Worm (Caenorhabditis elegans): ENCODE data around the gene ceh-41.

ceh-41 gene

ce11 chrX:1848575-1848974, at the start of gene ceh-41:
Gene ceh-41 (minus strand): TSS chrX:1848675.
- TF ChIP-seq him-1 (tag; optimal IDR thresholded peaks at IDR 0.05) (no peak), W03F9.2 (tag; optimal IDR thresholded peaks at IDR 0.05) (no peak), dao-5 (tag; optimal IDR thresholded peaks at IDR 0.05) (no peak)

DNA sequence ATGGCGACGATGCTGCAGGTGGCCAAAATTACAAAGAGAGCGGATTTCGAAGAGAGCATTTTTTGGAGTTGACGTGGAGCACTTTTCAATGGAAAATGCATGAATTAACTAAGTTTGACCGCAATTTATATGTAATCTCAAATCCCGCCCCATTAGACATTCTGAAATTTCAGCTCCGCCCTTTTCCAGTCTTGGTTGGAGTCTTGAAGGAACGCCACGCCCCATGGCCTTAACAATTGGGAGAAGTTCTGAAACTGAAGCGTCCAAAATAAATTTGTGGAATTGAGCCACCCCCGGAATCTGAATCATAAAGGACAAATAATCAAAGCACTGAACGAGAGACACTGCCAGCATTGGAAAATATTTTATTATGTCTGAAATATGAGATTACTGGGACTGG, 48.8 kb upstream of the ceh-41 start, which contains the start of gene B0294.1:
B0294.1 (minus strand) TSS at position 101 of the 400 bp plus-strand sequence.
- no peak for TF ChIP-seq him-1 (tag; optimal IDR thresholded peaks at IDR 0.05)
- TF ChIP-seq dao-5 (tag; optimal IDR thresholded peaks at IDR 0.05), result no peak
- no peak for TF ChIP-seq W03F9.2 (tag; optimal IDR thresholded peaks at IDR 0.05)

DNA sequence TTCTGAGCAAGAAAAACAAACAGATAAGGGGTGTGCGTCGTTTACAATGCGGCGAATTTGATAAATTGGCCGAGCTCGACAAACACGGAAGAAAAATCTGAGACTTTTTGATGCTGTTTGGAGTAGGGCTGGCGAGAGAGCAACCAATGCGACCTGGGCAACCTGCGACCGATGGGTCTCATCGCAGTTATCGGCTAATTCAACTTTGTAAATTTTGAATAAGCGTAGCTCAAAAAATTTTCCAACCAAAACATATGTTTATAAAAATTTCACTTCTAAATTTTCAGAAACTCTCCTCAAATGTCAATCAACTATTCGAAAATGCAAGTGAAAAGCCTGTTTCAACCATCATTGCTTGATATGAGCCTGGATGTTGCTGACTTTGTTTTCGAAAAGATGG, 43.4 kb upstream of the ceh-41 start, which contains the start of gene B0294.3:
B0294.3 (plus strand) TSS at position 301 of the 400 bp plus-strand sequence.
- TF ChIP-seq W03F9.2 (tag; optimal IDR thresholded peaks at IDR 0.05) (no peak), him-1 (tag; optimal IDR thresholded peaks at IDR 0.05) (no peak), dao-5 (tag; optimal IDR thresholded peaks at IDR 0.05) (no peak)

DNA sequence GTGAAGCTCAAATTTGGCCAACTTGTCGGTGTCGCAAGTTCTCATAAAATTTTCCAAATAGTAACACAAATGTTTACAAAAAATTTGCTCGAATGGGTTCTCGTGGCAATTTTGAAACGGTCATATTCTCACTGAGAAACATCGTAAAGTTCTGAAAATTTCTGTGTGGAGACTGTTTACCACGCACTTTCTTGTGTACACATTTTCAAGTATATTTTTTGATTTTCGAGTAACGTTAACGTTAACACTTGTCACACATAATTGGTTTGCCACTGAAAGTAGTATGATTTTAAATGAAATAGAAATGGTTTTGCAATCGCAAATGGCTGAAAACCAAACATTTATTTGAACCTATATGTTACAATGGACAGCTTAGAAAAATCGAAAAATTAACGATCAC, 42.3 kb upstream of the ceh-41 start:
- TF ChIP-seq him-1 (tag; optimal IDR thresholded peaks at IDR 0.05) (no peak), dao-5 (tag; optimal IDR thresholded peaks at IDR 0.05) (no peak), W03F9.2 (tag; optimal IDR thresholded peaks at IDR 0.05) (no peak)

ce11 chrX:1888445-1889035, 40.1 kb upstream of the ceh-41 start:
- TF ChIP-seq W03F9.2 (tag; optimal IDR thresholded peaks at IDR 0.05), result no peak
- TF ChIP-seq him-1 (tag; optimal IDR thresholded peaks at IDR 0.05), result peak; percentile 54
- no peak for TF ChIP-seq dao-5 (tag; optimal IDR thresholded peaks at IDR 0.05)

ce11 chrX:1880665-1881064, 32.2 kb upstream of the ceh-41 start:
- TF ChIP-seq him-1 (tag; optimal IDR thresholded peaks at IDR 0.05), result peak; percentile 23
- TF ChIP-seq W03F9.2 (tag; optimal IDR thresholded peaks at IDR 0.05), result no peak
- peak; percentile 8 for TF ChIP-seq dao-5 (tag; optimal IDR thresholded peaks at IDR 0.05)

DNA sequence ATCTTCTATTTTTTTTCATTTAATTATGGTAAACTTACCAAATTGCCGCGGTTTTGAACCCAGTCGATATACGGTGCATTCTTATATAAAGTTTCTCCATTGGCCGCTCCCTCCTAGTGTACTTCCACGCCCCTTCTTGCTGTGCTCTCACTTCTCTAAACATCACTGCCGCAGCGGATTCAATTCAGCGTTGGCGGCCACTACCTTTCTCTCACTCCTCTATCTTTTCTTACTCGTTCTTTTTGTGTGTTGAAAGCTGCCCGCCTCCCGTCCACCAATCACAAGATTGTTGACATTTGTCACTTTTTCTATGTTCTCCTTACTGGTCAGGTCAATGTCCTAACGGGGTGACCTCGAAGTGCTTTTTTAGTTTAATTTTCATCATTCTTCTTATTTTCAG, 22.5 kb upstream of the ceh-41 start:
- TF ChIP-seq dao-5 (tag; optimal IDR thresholded peaks at IDR 0.05) (no peak), W03F9.2 (tag; optimal IDR thresholded peaks at IDR 0.05) (no peak), him-1 (tag; optimal IDR thresholded peaks at IDR 0.05) (no peak)

DNA sequence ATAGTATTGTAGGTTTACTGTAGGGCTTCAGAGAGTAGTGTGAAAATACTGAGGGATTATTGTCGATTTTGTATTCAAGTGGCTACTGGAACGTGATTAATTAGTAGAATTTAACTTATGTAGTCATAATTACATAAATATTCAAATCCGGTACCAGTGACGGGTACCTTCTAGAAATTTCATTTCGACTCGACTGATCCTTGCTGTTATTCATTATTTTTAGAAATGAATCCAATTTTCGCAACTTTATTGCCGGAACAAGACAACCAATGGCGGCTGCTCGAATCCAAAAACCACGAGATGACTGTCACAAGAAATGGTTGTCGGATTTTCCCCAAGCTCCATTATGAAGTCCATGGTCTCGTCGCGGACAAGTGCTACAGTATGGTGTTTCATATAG, 16.5 kb upstream of the ceh-41 start, which contains the start of gene tbx-41:
tbx-41 (plus strand) TSS at position 301 of the 400 bp plus-strand sequence.
- TF ChIP-seq him-1 (tag; optimal IDR thresholded peaks at IDR 0.05) (no peak), dao-5 (tag; optimal IDR thresholded peaks at IDR 0.05) (no peak), W03F9.2 (tag; optimal IDR thresholded peaks at IDR 0.05) (no peak)

DNA sequence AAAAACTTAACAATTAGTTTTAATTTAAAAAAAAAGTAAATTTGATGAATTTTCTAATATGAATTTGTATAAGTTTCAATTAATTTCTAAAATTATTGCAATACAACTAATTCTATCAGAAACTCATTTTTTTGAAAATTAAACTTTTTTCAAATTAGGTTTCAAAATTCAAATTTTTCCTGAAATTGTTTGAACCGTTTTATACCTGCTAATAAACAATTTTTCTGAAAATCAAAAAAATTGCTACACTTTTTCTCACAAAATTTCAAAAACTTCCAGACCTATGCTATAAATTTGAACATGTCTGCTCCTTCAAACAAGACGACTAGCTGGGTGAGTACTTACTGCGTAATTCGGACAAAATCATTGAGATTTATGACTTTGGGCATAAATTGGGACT, 11.9 kb upstream of the ceh-41 start, which contains the start of gene T26C11.8:
T26C11.8 (plus strand) TSS at position 301 of the 400 bp plus-strand sequence.
- no peak for TF ChIP-seq W03F9.2 (tag; optimal IDR thresholded peaks at IDR 0.05)
- TF ChIP-seq him-1 (tag; optimal IDR thresholded peaks at IDR 0.05), result no peak
- TF ChIP-seq dao-5 (tag; optimal IDR thresholded peaks at IDR 0.05), result no peak

ce11 chrX:1858616-1859015, 10.1 kb upstream of the ceh-41 start:
- TF ChIP-seq dao-5 (tag; optimal IDR thresholded peaks at IDR 0.05) (peak; percentile 8), him-1 (tag; optimal IDR thresholded peaks at IDR 0.05) (no peak)

DNA sequence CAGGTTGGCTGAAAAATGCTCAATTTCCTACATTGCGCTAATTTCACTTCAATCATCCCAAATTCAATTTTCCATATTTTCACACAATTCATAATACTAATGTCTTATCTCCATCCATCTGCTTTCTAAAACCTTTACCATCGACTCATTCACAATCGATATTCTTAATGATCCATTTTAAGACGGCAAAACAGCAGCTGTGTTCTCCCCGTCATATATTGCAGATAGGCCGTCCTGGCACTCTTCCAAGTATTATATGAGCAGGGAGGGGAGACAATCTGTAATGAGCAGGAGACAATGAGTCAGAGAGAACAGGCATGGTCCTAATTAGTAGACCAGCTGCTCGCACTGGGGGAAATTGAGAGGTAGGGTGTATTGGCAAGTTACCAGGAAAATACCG, 9.3 kb upstream of the ceh-41 start:
- TF ChIP-seq dao-5 (tag; optimal IDR thresholded peaks at IDR 0.05), result no peak
- TF ChIP-seq W03F9.2 (tag; optimal IDR thresholded peaks at IDR 0.05), result no peak
- no peak for TF ChIP-seq him-1 (tag; optimal IDR thresholded peaks at IDR 0.05)

ce11 chrX:1856160-1856559, 7.7 kb upstream of the ceh-41 start, which contains the start of gene ceh-39:
Gene ceh-39 (minus strand): TSS chrX:1856172.
- no peak for TF ChIP-seq W03F9.2 (tag; optimal IDR thresholded peaks at IDR 0.05)
- no peak for TF ChIP-seq dao-5 (tag; optimal IDR thresholded peaks at IDR 0.05)
- no peak for TF ChIP-seq him-1 (tag; optimal IDR thresholded peaks at IDR 0.05)

ce11 chrX:1853596-1853995, 5.1 kb upstream of the ceh-41 start, which contains the start of gene T26C11.9:
Gene T26C11.9 (minus strand): TSS chrX:1853849.
- TF ChIP-seq dao-5 (tag; optimal IDR thresholded peaks at IDR 0.05) (no peak), him-1 (tag; optimal IDR thresholded peaks at IDR 0.05) (no peak)

DNA sequence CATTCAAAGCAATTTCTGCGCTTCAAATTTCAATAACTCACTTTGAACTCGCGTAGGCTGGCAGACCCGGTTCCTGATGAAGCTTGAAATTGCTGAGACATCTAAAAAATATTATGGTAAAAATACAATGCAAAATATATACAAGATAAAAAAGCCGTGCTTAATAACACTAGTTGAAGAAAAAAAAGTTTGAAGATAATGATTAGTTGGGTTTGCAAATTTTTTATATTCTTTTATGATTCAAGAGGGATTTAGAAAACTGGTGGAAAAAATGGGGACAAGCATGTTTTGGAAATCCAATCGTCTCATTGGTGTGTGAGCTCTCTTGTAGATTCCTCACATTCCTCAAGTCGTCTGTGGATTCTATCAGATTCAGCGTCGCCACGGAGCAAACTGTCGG, 4.2 kb upstream of the ceh-41 start, which contains the start of gene ceh-21:
ceh-21 (minus strand) TSS at position 101 of the 400 bp plus-strand sequence.
- no peak for TF ChIP-seq W03F9.2 (tag; optimal IDR thresholded peaks at IDR 0.05)
- TF ChIP-seq dao-5 (tag; optimal IDR thresholded peaks at IDR 0.05), result no peak
- no peak for TF ChIP-seq him-1 (tag; optimal IDR thresholded peaks at IDR 0.05)

DNA sequence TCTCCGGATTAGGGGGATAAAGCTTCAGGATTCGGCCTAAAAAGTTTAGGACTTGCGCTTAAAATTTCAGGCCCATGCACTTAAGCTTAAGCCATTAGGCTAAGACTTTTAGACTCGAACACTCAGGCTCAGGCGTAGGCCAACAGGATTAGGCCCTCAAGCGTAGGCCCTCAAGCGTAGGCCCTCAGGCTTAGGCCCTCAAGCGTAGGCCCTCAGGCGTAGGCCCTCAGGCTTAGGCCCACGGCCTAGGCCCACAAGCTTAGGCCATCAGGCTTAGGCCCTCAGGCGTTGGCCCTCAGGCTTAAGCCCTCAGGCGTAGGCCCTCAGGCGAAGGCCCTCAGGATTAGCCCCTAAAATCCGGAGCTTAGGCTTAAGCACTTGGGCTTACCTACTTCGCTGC, 2.0 kb upstream of the ceh-41 start:
- no peak for TF ChIP-seq W03F9.2 (tag; optimal IDR thresholded peaks at IDR 0.05)
- no peak for TF ChIP-seq him-1 (tag; optimal IDR thresholded peaks at IDR 0.05)
- TF ChIP-seq dao-5 (tag; optimal IDR thresholded peaks at IDR 0.05), result no peak
